Worm (Caenorhabditis elegans): ENCODE results near the gene C16A11.3.

- no peak for TF ChIP-seq elt-1 (tag; optimal IDR thresholded peaks at IDR 0.05; ENCODE audit: borderline replicate concordance, insufficient read depth)
- TF ChIP-seq elt-3 (tag; optimal IDR thresholded peaks at IDR 0.05): no peak
- TF ChIP-seq blmp-1 (tag; optimal IDR thresholded peaks at IDR 0.05): no peak
These were observed 18.2 kb upstream of the C16A11.3 start, which contains the start of gene F31D5.7 for ce11 chrII:4211113-4211512.
